Worm (Caenorhabditis elegans) whole organism, L3 larva: ENCODE results near the gene F56D2.2.

Experiments used
- R02D3.7 ChIP-seq: fragments of 150-350 bp; optimal IDR thresholded peaks from 2 replicates; lab custom pipeline; 2014; ENCODE audit warnings: missing biosample characterization, missing genetic modification characterization
- ZK546.5 ChIP-seq: sonication (generic microtip); optimal IDR thresholded peaks from 2 replicates; lab custom pipeline; 2017; ENCODE audit warnings: missing biosample characterization, missing genetic modification characterization
- aly-2 ChIP-seq: fragments of 150-350 bp; optimal IDR thresholded peaks from 2 replicates; lab custom pipeline; 2014; ENCODE audit warnings: missing biosample characterization, missing genetic modification characterization
- ama-1 ChIP-seq: fragments of 150-350 bp; optimal IDR thresholded peaks from 2 replicates; lab custom pipeline; 2018
- ceh-16 ChIP-seq: sonication (generic microtip); optimal IDR thresholded peaks from 2 replicates; lab custom pipeline; 2017; ENCODE audit warnings: missing biosample characterization, missing genetic modification characterization
- ceh-28 ChIP-seq: fragments of 150-350 bp; optimal IDR thresholded peaks from 2 replicates; lab custom pipeline; 2014; ENCODE audit warnings: missing biosample characterization, missing genetic modification reagents, missing genetic modification characterization
- ceh-82 ChIP-seq: fragments of 150-350 bp; optimal IDR thresholded peaks from 2 replicates; lab custom pipeline; 2014; ENCODE audit warnings: missing biosample characterization, missing genetic modification characterization
- ceh-9 ChIP-seq: sonication (generic microtip); optimal IDR thresholded peaks from 2 replicates; lab custom pipeline; 2018; ENCODE audit warnings: missing biosample characterization, missing genetic modification characterization
- daf-12 ChIP-seq: fragments of 150-350 bp; optimal IDR thresholded peaks from 2 replicates; lab custom pipeline; 2014; ENCODE audit warnings: missing biosample characterization, missing genetic modification reagents, missing genetic modification characterization
- egl-27 ChIP-seq: sonication (generic microtip); optimal IDR thresholded peaks from 4 replicates; lab custom pipeline; 2017; ENCODE audit warnings: missing biosample characterization, missing genetic modification reagents, missing genetic modification characterization
- egl-5 ChIP-seq: fragments of 150-350 bp; optimal IDR thresholded peaks from 2 replicates; lab custom pipeline; 2017; ENCODE audit warnings: missing biosample characterization, missing genetic modification reagents, missing genetic modification characterization, inconsistent platforms
- elt-1 ChIP-seq: fragments of 150-350 bp; optimal IDR thresholded peaks from 2 replicates; lab custom pipeline; 2014; ENCODE audit warnings: missing biosample characterization, missing genetic modification characterization
- elt-2 ChIP-seq: sonication (generic microtip); optimal IDR thresholded peaks from 2 replicates; lab custom pipeline; 2016; ENCODE audit warnings: missing genetic modification reagents, mild to moderate bottlenecking, missing genetic modification characterization, missing compliant biosample characterization
- elt-3 ChIP-seq, 3 experiments: fragments of 150-350 bp in 1 of 3; sonication (generic microtip) in 2 of 3; optimal IDR thresholded peaks; 2 replicates in 2 of 3; 4 replicates in 1 of 3; lab custom pipeline; 2014 to 2017; ENCODE audit warnings: missing biosample characterization in 3 of 3, missing genetic modification characterization in 3 of 3
- eor-1 ChIP-seq, 2 experiments: fragments of 150-350 bp; optimal IDR thresholded peaks; 2 replicates each; lab custom pipeline; 2014 to 2018; ENCODE audit warnings: missing biosample characterization in 2 of 2, missing genetic modification characterization in 2 of 2
- fkh-10 ChIP-seq: sonication (generic microtip); optimal IDR thresholded peaks from 2 replicates; lab custom pipeline; 2017; ENCODE audit warnings: missing biosample characterization, missing genetic modification reagents, missing genetic modification characterization
- fkh-2 ChIP-seq: fragments of 150-350 bp; optimal IDR thresholded peaks from 2 replicates; lab custom pipeline; 2014; ENCODE audit warnings: missing biosample characterization, missing genetic modification reagents, missing genetic modification characterization
- fos-1 ChIP-seq: fragments of 150-350 bp; optimal IDR thresholded peaks from 2 replicates; lab custom pipeline; 2014; ENCODE audit warnings: missing biosample characterization, missing genetic modification characterization
- hmg-11 ChIP-seq: sonication (generic microtip); optimal IDR thresholded peaks from 2 replicates; lab custom pipeline; 2016; ENCODE audit warnings: missing genetic modification characterization, missing compliant biosample characterization
- jun-1 ChIP-seq: fragments of 150-350 bp; optimal IDR thresholded peaks from 2 replicates; lab custom pipeline; 2014; ENCODE audit warnings: missing biosample characterization, missing genetic modification reagents, missing genetic modification characterization
- lin-15B ChIP-seq: fragments of 150-350 bp; optimal IDR thresholded peaks from 2 replicates; lab custom pipeline; 2014; ENCODE audit warnings: missing biosample characterization, missing genetic modification characterization
- lin-39 ChIP-seq: fragments of 150-350 bp; optimal IDR thresholded peaks from 2 replicates; lab custom pipeline; 2018; ENCODE audit warnings: missing biosample characterization, missing genetic modification reagents, missing genetic modification characterization
- lsy-12 ChIP-seq: sonication (generic microtip); optimal IDR thresholded peaks from 2 replicates; lab custom pipeline; 2016; ENCODE audit warnings: mild to moderate bottlenecking, missing genetic modification characterization, missing compliant biosample characterization
- mdl-1 ChIP-seq: fragments of 150-350 bp; optimal IDR thresholded peaks from 2 replicates; lab custom pipeline; 2014; ENCODE audit warnings: missing biosample characterization, missing genetic modification characterization
- mml-1 ChIP-seq: fragments of 150-350 bp; sonication (generic microtip); optimal IDR thresholded peaks from 3 replicates; lab custom pipeline; 2014; ENCODE audit warnings: missing biosample characterization, missing genetic modification characterization
- nfya-1 ChIP-seq: sonication (generic microtip); optimal IDR thresholded peaks from 2 replicates; lab custom pipeline; 2017; ENCODE audit warnings: missing genetic modification characterization, mild to moderate bottlenecking, missing compliant biosample characterization, antibody characterized with exemption, moderate library complexity; ENCODE audit not compliant: insufficient read depth
- nhr-11 ChIP-seq: fragments of 150-350 bp; optimal IDR thresholded peaks from 2 replicates; lab custom pipeline; 2014; ENCODE audit warnings: missing biosample characterization, missing genetic modification characterization
- nhr-12 ChIP-seq: fragments of 150-350 bp; optimal IDR thresholded peaks from 2 replicates; lab custom pipeline; 2014; ENCODE audit warnings: missing biosample characterization, missing genetic modification characterization
- nhr-23 ChIP-seq: fragments of 150-350 bp; optimal IDR thresholded peaks from 2 replicates; lab custom pipeline; 2014; ENCODE audit warnings: missing biosample characterization, missing genetic modification reagents, missing genetic modification characterization
- nhr-237 ChIP-seq: fragments of 150-350 bp; optimal IDR thresholded peaks from 2 replicates; lab custom pipeline; 2014; ENCODE audit warnings: missing biosample characterization, missing genetic modification characterization
- nhr-25 ChIP-seq: sonication (generic microtip); optimal IDR thresholded peaks from 2 replicates; lab custom pipeline; 2017; ENCODE audit warnings: missing biosample characterization, missing genetic modification characterization
- nhr-28 ChIP-seq: fragments of 150-350 bp; optimal IDR thresholded peaks from 2 replicates; lab custom pipeline; 2014; ENCODE audit warnings: missing biosample characterization, missing genetic modification characterization
- nhr-43 ChIP-seq: sonication (generic microtip); optimal IDR thresholded peaks from 2 replicates; lab custom pipeline; 2016; ENCODE audit warnings: mild to moderate bottlenecking, missing genetic modification characterization, missing compliant biosample characterization; ENCODE audit not compliant: poor library complexity, severe bottlenecking
- nhr-67 ChIP-seq: fragments of 150-350 bp; optimal IDR thresholded peaks from 2 replicates; lab custom pipeline; 2014; ENCODE audit warnings: missing biosample characterization, missing genetic modification characterization
- nhr-76 ChIP-seq: fragments of 150-350 bp; sonication (generic microtip); optimal IDR thresholded peaks from 5 replicates; lab custom pipeline; 2014; ENCODE audit warnings: missing biosample characterization, missing genetic modification characterization
- nhr-77 ChIP-seq: fragments of 150-350 bp; optimal IDR thresholded peaks from 2 replicates; lab custom pipeline; 2014; ENCODE audit warnings: missing biosample characterization, missing genetic modification characterization
- pha-4 ChIP-seq: fragments of 150-350 bp; optimal IDR thresholded peaks from 2 replicates; lab custom pipeline; 2014; ENCODE audit warnings: missing biosample characterization, missing genetic modification reagents, missing genetic modification characterization
- pqm-1 ChIP-seq: fragments of 150-350 bp; optimal IDR thresholded peaks from 2 replicates; lab custom pipeline; 2017; ENCODE audit warnings: missing biosample characterization, missing genetic modification characterization, inconsistent platforms
- sea-2 ChIP-seq: fragments of 150-350 bp; sonication (generic microtip); optimal IDR thresholded peaks from 4 replicates; lab custom pipeline; 2014; ENCODE audit warnings: missing biosample characterization, missing genetic modification reagents, missing genetic modification characterization
- skn-1 ChIP-seq: fragments of 150-350 bp; optimal IDR thresholded peaks from 2 replicates; lab custom pipeline; 2014; ENCODE audit warnings: missing biosample characterization, missing genetic modification characterization
- snpc-4 ChIP-seq: fragments of 150-350 bp; optimal IDR thresholded peaks from 2 replicates; lab custom pipeline; 2014; ENCODE audit warnings: missing biosample characterization, missing genetic modification characterization
- tbx-2 ChIP-seq: sonication (generic microtip); optimal IDR thresholded peaks from 2 replicates; lab custom pipeline; 2016; ENCODE audit warnings: mild to moderate bottlenecking, missing genetic modification characterization, missing compliant biosample characterization
- unc-39 ChIP-seq: sonication (generic microtip); optimal IDR thresholded peaks from 4 replicates; lab custom pipeline; 2017; ENCODE audit warnings: missing biosample characterization, missing genetic modification characterization
- unc-62 ChIP-seq: fragments of 150-350 bp; sonication (generic microtip); optimal IDR thresholded peaks from 4 replicates; lab custom pipeline; 2014; ENCODE audit warnings: missing biosample characterization, missing genetic modification reagents, missing genetic modification characterization
- zag-1 ChIP-seq: fragments of 150-350 bp; optimal IDR thresholded peaks from 2 replicates; lab custom pipeline; 2014; ENCODE audit warnings: missing biosample characterization, missing genetic modification characterization
- ztf-11 ChIP-seq: fragments of 150-350 bp; optimal IDR thresholded peaks from 2 replicates; lab custom pipeline; 2014; ENCODE audit warnings: missing biosample characterization, missing genetic modification characterization
- ztf-4 ChIP-seq: fragments of 150-350 bp; optimal IDR thresholded peaks from 2 replicates; lab custom pipeline; 2014; ENCODE audit warnings: missing biosample characterization, missing genetic modification characterization

F56D2.2 gene

ce11 chrIII:5601999-5602398, 14.9 kb downstream of the F56D2.2 start:
- TF ChIP-seq mml-1 (no peak), lsy-12 (tag; lab: Kevin White, UChicago) (peak; percentile 77), zag-1 (tag; lab: Kevin White, UChicago) (no peak), nhr-12 (no peak), fos-1 (tag; lab: Kevin White, UChicago) (no peak), R02D3.7 (tag; lab: Kevin White, UChicago) (peak; percentile 33), fkh-10 (GFP tag; lab: Kevin White, UChicago) (no peak), ZK546.5 (no peak), unc-39 (tag; lab: Kevin White, UChicago) (no peak), ceh-28 (tag; lab: Kevin White, UChicago) (no peak), nhr-28 (no peak), ceh-16 (tag; lab: Kevin White, UChicago) (no peak), eor-1 (tag; optimal IDR thresholded peaks at IDR 0.05; lab: Kevin White, UChicago) (no peak), tbx-2 (tag; lab: Kevin White, UChicago) (peak; percentile 56), ztf-11 (no peak), snpc-4 (tag; lab: Kevin White, UChicago) (no peak), hmg-11 (tag; lab: Kevin White, UChicago) (peak; percentile 57), nhr-67 (tag; lab: Kevin White, UChicago) (no peak), ceh-82 (tag; lab: Kevin White, UChicago) (no peak), fkh-2 (tag; lab: Kevin White, UChicago) (no peak), elt-1 (tag; lab: Kevin White, UChicago) (no peak), mdl-1 (no peak), elt-2 (tag; lab: Kevin White, UChicago) (peak; percentile 57), nhr-43 (peak; percentile 86), nhr-23 (peak; percentile 62), aly-2 (tag; lab: Kevin White, UChicago) (no peak), skn-1 (tag; lab: Kevin White, UChicago) (peak; percentile 51), jun-1 (tag; lab: Kevin White, UChicago) (peak; percentile 16), elt-3 (tag; optimal IDR thresholded peaks at IDR 0.05; lab: Kevin White, UChicago) (peak in 1 of 3 experiments; percentile 10), nhr-76 (tag; lab: Kevin White, UChicago) (no peak), nhr-77 (tag; lab: Kevin White, UChicago) (no peak), lin-39 (tag; lab: Kevin White, UChicago) (peak; percentile 76), nfya-1 (peak; percentile 50), sea-2 (GFP tag; lab: Kevin White, UChicago) (no peak), nhr-237 (tag; lab: Kevin White, UChicago) (no peak), unc-62 (no peak), ztf-4 (tag; lab: Kevin White, UChicago) (no peak), ama-1 (peak; percentile 76), pha-4 (peak; percentile 78), lin-15B (tag; lab: Kevin White, UChicago) (peak; percentile 57), nhr-25 (peak; percentile 66), ceh-9 (no peak), egl-5 (tag; lab: Kevin White, UChicago) (peak; percentile 8), egl-27 (tag; lab: Kevin White, UChicago) (peak; percentile 49), pqm-1 (tag; lab: Kevin White, UChicago) (peak; percentile 0), nhr-11 (no peak), daf-12 (tag; lab: Kevin White, UChicago) (no peak)
- TF ChIP-seq, all 47 proteins: peak for 19
